2 fruit fly cellular contexts compared by ENCODE assay signal in genomic region chr3R:14786669-14787068, dm6.
TF ChIP-seq lines count a peak whose summit lies in the region.

No protein-coding gene starts in this region.

- no peak for TF ChIP-seq CTCF in whole organism, embryonic (GFP tag; optimal IDR thresholded peaks at IDR 0.05; lab: Kevin White, UChicago)

TF ChIP-seq in whole organism, embryonic, 481 proteins besides CTCF, POLR2A, EP300 and RAD21:
- TF ChIP-seq Blimp-1 (GFP tag; optimal IDR thresholded peaks at IDR 0.05; lab: Kevin White, UChicago) (peak; percentile 71), CG6813 (GFP tag; optimal IDR thresholded peaks at IDR 0.05; lab: Kevin White, UChicago) (no peak), phol (tag; optimal IDR thresholded peaks at IDR 0.05; lab: Kevin White, UChicago) (peak; percentile 2), sens-2 (GFP tag; IDR thresholded peaks at IDR 0.05; lab: Robert Waterston, UW) (no peak), bsh (GFP tag; optimal IDR thresholded peaks at IDR 0.05; lab: Kevin White, UChicago) (peak in 1 of 2 experiments; percentile 38), CG10979 (tag; optimal IDR thresholded peaks at IDR 0.05; lab: Kevin White, UChicago) (peak; percentile 43), pb (GFP tag; optimal IDR thresholded peaks at IDR 0.05; lab: Kevin White, UChicago) (no peak)

TF ChIP-seq in whole organism, prepupa, 60 proteins besides CTCF, POLR2A, EP300 and RAD21:
- TF ChIP-seq salr (GFP tag; optimal IDR thresholded peaks at IDR 0.05; lab: Kevin White, UChicago), result peak in 1 of 2 experiments; percentile 19
- TF ChIP-seq CG10631 (GFP tag; optimal IDR thresholded peaks at IDR 0.05; lab: Kevin White, UChicago), result peak; percentile 6
- TF ChIP-seq Hr39 (GFP tag; optimal IDR thresholded peaks at IDR 0.05; lab: Kevin White, UChicago), result no peak
- peak; percentile 20 for TF ChIP-seq Hr4 (GFP tag; optimal IDR thresholded peaks at IDR 0.05; lab: Kevin White, UChicago)
- peak; percentile 54; the same call in 2 of the 3 replicates for TF ChIP-seq CG8119 (GFP tag; IDR thresholded peaks at IDR 0.05; lab: Robert Waterston, UW)
- no peak for TF ChIP-seq fd59A (GFP tag; optimal IDR thresholded peaks at IDR 0.05; lab: Kevin White, UChicago)
- no peak for TF ChIP-seq CG3919 (GFP tag; optimal IDR thresholded peaks at IDR 0.05; lab: Kevin White, UChicago)
- TF ChIP-seq ss (GFP tag; optimal IDR thresholded peaks at IDR 0.05; lab: Kevin White, UChicago), result no peak
- no peak for TF ChIP-seq CG6163 (GFP tag; IDR thresholded peaks at IDR 0.05; lab: Robert Waterston, UW)
- TF ChIP-seq Sox15 (GFP tag; optimal IDR thresholded peaks at IDR 0.05; lab: Kevin White, UChicago), result no peak
- no peak for TF ChIP-seq CG11294 (GFP tag; IDR thresholded peaks at IDR 0.05; lab: Robert Waterston, UW)
- no peak for TF ChIP-seq CG6808 (GFP tag; optimal IDR thresholded peaks at IDR 0.05; lab: Kevin White, UChicago)
TF ChIP-seq in whole organism, prepupa: peak in this region for 4.

Comparison
In these comparisons a context has a peak if more than half of its experiments do, and no peak if none do; other contexts are left out.
1. Of the 7 proteins assayed by ChIP-seq in both whole organism, embryonic and whole organism, prepupa: peak only in whole organism, embryonic: Blimp-1; only in whole organism, prepupa: none; in both: none; in neither: 6.